Worm (Caenorhabditis elegans) whole organism, L2 larva: ENCODE results near the gene idpb-2.

ENCODE experiments used
- R02D3.7 ChIP-seq: fragments of 150-350 bp; optimal IDR thresholded peaks from 2 replicates; lab custom pipeline; 2014; ENCODE audit warnings: missing biosample characterization, missing genetic modification characterization
- ama-1 ChIP-seq: fragments of 150-350 bp; optimal IDR thresholded peaks from 2 replicates; lab custom pipeline; 2018; ENCODE audit warnings: inconsistent platforms
- ceh-82 ChIP-seq: fragments of 150-350 bp; optimal IDR thresholded peaks from 2 replicates; lab custom pipeline; 2014; ENCODE audit warnings: missing biosample characterization, missing genetic modification characterization
- lin-13 ChIP-seq: fragments of 150-350 bp; optimal IDR thresholded peaks from 2 replicates; lab custom pipeline; 2014; ENCODE audit warnings: missing biosample characterization, missing genetic modification reagents, missing genetic modification characterization
- lin-39 ChIP-seq: fragments of 150-350 bp; optimal IDR thresholded peaks from 2 replicates; lab custom pipeline; 2014; ENCODE audit warnings: missing biosample characterization, missing genetic modification reagents, missing genetic modification characterization
- lsy-2 ChIP-seq, 2 experiments: fragments of 150-350 bp in 1 of 2; sonication (generic microtip) in 1 of 2; optimal IDR thresholded peaks; 2 replicates each; lab custom pipeline; 2014 to 2017; ENCODE audit warnings: missing biosample characterization in 2 of 2, missing genetic modification characterization in 2 of 2
- nhr-12 ChIP-seq: fragments of 150-350 bp; optimal IDR thresholded peaks from 2 replicates; lab custom pipeline; 2014; ENCODE audit warnings: missing biosample characterization, missing genetic modification characterization
- nhr-23 ChIP-seq: fragments of 150-350 bp; optimal IDR thresholded peaks from 2 replicates; lab custom pipeline; 2014; ENCODE audit warnings: missing biosample characterization, missing genetic modification reagents, missing genetic modification characterization
- nhr-77 ChIP-seq: fragments of 150-350 bp; optimal IDR thresholded peaks from 2 replicates; lab custom pipeline; 2014; ENCODE audit warnings: missing biosample characterization, missing genetic modification characterization
- sma-9 ChIP-seq, 2 experiments: fragments of 150-350 bp in 1 of 2; sonication (generic microtip) in 1 of 2; optimal IDR thresholded peaks; 2 replicates each; lab custom pipeline; 2014 to 2016; ENCODE audit warnings: missing genetic modification characterization in 2 of 2, mild to moderate bottlenecking in 1 of 2, missing biosample characterization in 1 of 2, missing compliant biosample characterization in 1 of 2, missing genetic modification reagents in 1 of 2, moderate library complexity in 1 of 2
- snpc-4 ChIP-seq: fragments of 150-350 bp; optimal IDR thresholded peaks from 2 replicates; lab custom pipeline; 2014; ENCODE audit warnings: missing biosample characterization, missing genetic modification characterization

DNA sequence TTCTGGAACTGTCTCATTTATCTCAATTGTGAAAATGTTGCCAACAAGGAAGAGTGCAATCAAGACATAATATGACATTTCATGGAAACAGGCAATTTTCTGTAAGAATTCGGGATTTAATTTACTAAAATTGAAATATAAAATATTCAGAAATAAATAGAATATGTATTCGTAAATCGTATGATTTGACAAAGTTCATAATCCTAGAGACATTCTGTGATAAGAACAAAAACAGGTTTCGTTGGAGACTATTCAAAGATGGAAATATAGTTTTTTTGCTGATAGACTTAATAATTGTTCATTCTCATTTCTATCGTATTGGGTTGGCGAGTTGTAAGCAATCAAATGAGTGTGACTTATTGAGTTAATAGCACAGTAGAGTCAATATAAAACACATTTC lies 11.4 kb downstream of the idpb-2 start, which contains the start of gene C27A2.12:
- TF ChIP-seq nhr-12 (tag; lab: Kevin White, UChicago) (no peak), nhr-77 (tag; lab: Kevin White, UChicago) (no peak), snpc-4 (tag; lab: Kevin White, UChicago) (no peak), lsy-2 (tag; optimal IDR thresholded peaks at IDR 0.05; lab: Kevin White, UChicago) (no peak), ama-1 (lab: Kevin White, UChicago) (no peak), lin-39 (no peak), nhr-23 (no peak), ceh-82 (tag; lab: Kevin White, UChicago) (no peak), R02D3.7 (tag; lab: Kevin White, UChicago) (no peak), sma-9 (GFP tag; optimal IDR thresholded peaks at IDR 0.05; lab: Kevin White, UChicago) (no peak), sma-9 (tag; optimal IDR thresholded peaks at IDR 0.05; lab: Kevin White, UChicago) (no peak), lin-13 (GFP tag; lab: Kevin White, UChicago) (no peak)
